Fruit fly (Drosophila melanogaster) whole organism, embryonic: ENCODE data around the gene Cyp310a1.

ENCODE experiments used
- ATbp ChIP-seq: fragments of 200-800 bp; sonication (Bioruptor generic); optimal IDR thresholded peaks from 2 replicates; lab custom pipeline; 2017; ENCODE audit warnings: missing biosample characterization, mild to moderate bottlenecking, missing genetic modification characterization, missing genetic modification reagents
- Atf3 ChIP-seq: fragments of 200-800 bp; sonication (Bioruptor generic); optimal IDR thresholded peaks from 3 replicates; lab custom pipeline; 2016; ENCODE audit warnings: missing biosample characterization, missing genetic modification characterization
- Bdp1 ChIP-seq: fragments of 200-800 bp; sonication (Bioruptor generic); optimal IDR thresholded peaks from 3 replicates; lab custom pipeline; 2016; ENCODE audit warnings: missing biosample characterization, missing genetic modification characterization
- CG10209 ChIP-seq: fragments of 200-800 bp; sonication (Bioruptor generic); optimal IDR thresholded peaks from 3 replicates; lab custom pipeline; 2017; ENCODE audit warnings: missing biosample characterization, mild to moderate bottlenecking, missing genetic modification characterization, missing genetic modification reagents
- CG10979 ChIP-seq: fragments of 200-800 bp; sonication (Bioruptor generic); optimal IDR thresholded peaks from 2 replicates; lab custom pipeline; 2018; ENCODE audit warnings: missing biosample characterization, mild to moderate bottlenecking, missing genetic modification characterization, moderate library complexity
- CG11504 ChIP-seq: fragments of 200-800 bp; sonication (Bioruptor generic); optimal IDR thresholded peaks from 3 replicates; lab custom pipeline; 2019; ENCODE audit warnings: missing biosample characterization, mild to moderate bottlenecking, missing genetic modification characterization, moderate library complexity
- CG11695 ChIP-seq: fragments of 200-800 bp; sonication (Bioruptor generic); IDR thresholded peaks from 3 replicates; pipeline ENCODE4 v1.3.6; 2022; ENCODE audit warnings: missing biosample characterization, missing genetic modification characterization
- CG1233 ChIP-seq: fragments of 200-800 bp; sonication (Bioruptor generic); optimal IDR thresholded peaks from 4 replicates; lab custom pipeline; 2018; ENCODE audit warnings: missing biosample characterization, mild to moderate bottlenecking, missing genetic modification characterization
- CG14710 ChIP-seq: fragments of 200-800 bp; sonication (Bioruptor generic); optimal IDR thresholded peaks from 3 replicates; lab custom pipeline; 2019; ENCODE audit warnings: missing biosample characterization, mild to moderate bottlenecking, missing genetic modification characterization, moderate library complexity
- CG17328 ChIP-seq: fragments of 200-800 bp; sonication (Bioruptor generic); IDR thresholded peaks from 2 replicates; pipeline ENCODE4 v1.3.6; 2022; ENCODE audit warnings: missing biosample characterization, missing genetic modification characterization
- CG18011 ChIP-seq: fragments of 200-800 bp; sonication (Bioruptor generic); optimal IDR thresholded peaks from 2 replicates; lab custom pipeline; 2017; ENCODE audit warnings: missing biosample characterization, missing genetic modification characterization, mild to moderate bottlenecking, moderate library complexity, missing genotype
- CG30020 ChIP-seq: fragments of 200-800 bp; optimal IDR thresholded peaks from 2 replicates; lab custom pipeline; 2019; ENCODE audit warnings: missing biosample characterization, mild to moderate bottlenecking, missing genetic modification characterization, moderate library complexity
- CG3281 ChIP-seq: fragments of 200-800 bp; sonication (Bioruptor generic); optimal IDR thresholded peaks from 3 replicates; lab custom pipeline; 2017; ENCODE audit warnings: missing biosample characterization, mild to moderate bottlenecking, missing genetic modification characterization
- CG33213 ChIP-seq: fragments of 200-800 bp; sonication (Bioruptor generic); optimal IDR thresholded peaks from 3 replicates; lab custom pipeline; 2016; ENCODE audit warnings: missing biosample characterization, missing genetic modification characterization
- CG3847 ChIP-seq: fragments of 200-800 bp; sonication (Bioruptor generic); IDR thresholded peaks from 2 replicates; pipeline ENCODE4 v1.3.6; 2022; ENCODE audit warnings: missing biosample characterization, missing genetic modification characterization
- CG42726 ChIP-seq: fragments of 200-800 bp; sonication (Bioruptor generic); IDR thresholded peaks from 2 replicates; pipeline ENCODE4 v1.3.6; 2022; ENCODE audit warnings: missing biosample characterization, missing genetic modification characterization; ENCODE audit not compliant: partially characterized antibody
- CG4282 ChIP-seq: fragments of 200-800 bp; sonication (Bioruptor generic); optimal IDR thresholded peaks from 2 replicates; lab custom pipeline; 2016; ENCODE audit warnings: missing biosample characterization, missing genetic modification characterization
- CG5180 ChIP-seq: fragments of 200-800 bp; sonication (Bioruptor generic); optimal IDR thresholded peaks from 3 replicates; lab custom pipeline; 2017; ENCODE audit warnings: missing biosample characterization, missing genetic modification characterization, mild to moderate bottlenecking, moderate library complexity, missing genetic modification reagents
- CG6175 ChIP-seq: fragments of 200-800 bp; sonication (Bioruptor generic); IDR thresholded peaks from 3 replicates; pipeline ENCODE4 v1.3.6; 2022; ENCODE audit warnings: missing biosample characterization, missing genetic modification characterization
- CG6654 ChIP-seq: fragments of 200-800 bp; sonication (Bioruptor generic); optimal IDR thresholded peaks from 2 replicates; lab custom pipeline; 2017; ENCODE audit warnings: missing biosample characterization, mild to moderate bottlenecking, missing genetic modification characterization
- CG6854 ChIP-seq: fragments of 200-800 bp; sonication (Bioruptor generic); optimal IDR thresholded peaks from 3 replicates; lab custom pipeline; 2017; ENCODE audit warnings: missing biosample characterization, mild to moderate bottlenecking, missing genetic modification characterization
- CG7745 ChIP-seq: fragments of 200-800 bp; sonication (Bioruptor generic); optimal IDR thresholded peaks from 2 replicates; lab custom pipeline; 2018; ENCODE audit warnings: missing biosample characterization, mild to moderate bottlenecking, missing genetic modification characterization, moderate library complexity
- CG7839 ChIP-seq: fragments of 200-800 bp; sonication (Bioruptor generic); optimal IDR thresholded peaks from 3 replicates; lab custom pipeline; 2018; ENCODE audit warnings: missing biosample characterization, mild to moderate bottlenecking, missing genetic modification characterization, moderate library complexity
- CG7928 ChIP-seq: fragments of 200-800 bp; sonication (Bioruptor generic); optimal IDR thresholded peaks from 2 replicates; lab custom pipeline; 2017; ENCODE audit warnings: missing biosample characterization, mild to moderate bottlenecking, missing genetic modification characterization
- CG8089 ChIP-seq: fragments of 200-800 bp; sonication (Bioruptor generic); optimal IDR thresholded peaks from 3 replicates; lab custom pipeline; 2016; ENCODE audit warnings: missing biosample characterization, missing genetic modification characterization
- CG8924 ChIP-seq: fragments of 200-800 bp; optimal IDR thresholded peaks from 3 replicates; lab custom pipeline; 2019; ENCODE audit warnings: missing biosample characterization, mild to moderate bottlenecking, missing genetic modification characterization, moderate library complexity
- CrebB ChIP-seq: fragments of 200-800 bp; sonication (Bioruptor generic); optimal IDR thresholded peaks from 3 replicates; lab custom pipeline; 2018; ENCODE audit warnings: missing biosample characterization, mild to moderate bottlenecking, missing genetic modification characterization
- Doc2 ChIP-seq: fragments of 200-800 bp; sonication (Bioruptor generic); IDR thresholded peaks from 2 replicates; pipeline ENCODE4 v1.3.6; 2022; ENCODE audit warnings: missing biosample characterization, missing genetic modification characterization
- HLH4C ChIP-seq: fragments of 200-800 bp; sonication (Bioruptor generic); IDR thresholded peaks from 3 replicates; pipeline ENCODE4 v1.3.6; 2022; ENCODE audit warnings: missing biosample characterization, missing genetic modification characterization; ENCODE audit not compliant: partially characterized antibody
- HLH54F ChIP-seq: fragments of 200-800 bp; sonication (Bioruptor generic); optimal IDR thresholded peaks from 3 replicates; lab custom pipeline; 2016; ENCODE audit warnings: missing biosample characterization, missing genetic modification characterization
- Hand ChIP-seq: fragments of 200-800 bp; sonication (Bioruptor generic); optimal IDR thresholded peaks from 2 replicates; lab custom pipeline; 2017; ENCODE audit warnings: mild to moderate bottlenecking, missing biosample characterization, missing genetic modification reagents, missing genetic modification characterization
- Lpt ChIP-seq: fragments of >200 bp; optimal IDR thresholded peaks from 2 replicates; lab custom pipeline; 2018; ENCODE audit warnings: missing biosample characterization, missing genetic modification characterization
- Mrtf ChIP-seq: fragments of 200-800 bp; sonication (Bioruptor generic); IDR thresholded peaks from 3 replicates; pipeline ENCODE4 v1.3.6; 2022; ENCODE audit warnings: missing biosample characterization, missing genetic modification characterization
- Sry-β ChIP-seq: fragments of 200-800 bp; sonication (Bioruptor generic); optimal IDR thresholded peaks from 2 replicates; lab custom pipeline; 2018; ENCODE audit warnings: missing biosample characterization, mild to moderate bottlenecking, missing genetic modification characterization, moderate library complexity
- Sry-δ ChIP-seq: fragments of 200-800 bp; sonication (Bioruptor generic); optimal IDR thresholded peaks from 2 replicates; lab custom pipeline; 2016; ENCODE audit warnings: missing biosample characterization, missing genetic modification characterization
- abd-A ChIP-seq: fragments of 200-800 bp; sonication (Bioruptor generic); optimal IDR thresholded peaks from 3 replicates; lab custom pipeline; 2019; ENCODE audit warnings: missing biosample characterization, mild to moderate bottlenecking, missing genetic modification characterization, moderate library complexity
- aop ChIP-seq: fragments of 200-800 bp; sonication (Bioruptor generic); IDR thresholded peaks from 2 replicates; pipeline ENCODE4 v1.3.6; 2022; ENCODE audit warnings: missing biosample characterization, missing genetic modification characterization
- cas ChIP-seq: fragments of 200-800 bp; sonication (Bioruptor generic); IDR thresholded peaks from 2 replicates; pipeline ENCODE4 v1.3.6; 2022; ENCODE audit warnings: missing biosample characterization, missing genetic modification characterization
- ewg ChIP-seq: fragments of 200-800 bp; sonication (Bioruptor generic); optimal IDR thresholded peaks from 3 replicates; lab custom pipeline; 2017; ENCODE audit warnings: mild to moderate bottlenecking, missing biosample characterization, missing genetic modification reagents, missing genetic modification characterization
- fd102C ChIP-seq: fragments of 200-800 bp; sonication (Bioruptor generic); optimal IDR thresholded peaks from 2 replicates; lab custom pipeline; 2018; ENCODE audit warnings: missing biosample characterization, mild to moderate bottlenecking, missing genetic modification characterization, moderate library complexity
- fd64A ChIP-seq: fragments of 200-800 bp; sonication (Bioruptor generic); optimal IDR thresholded peaks from 3 replicates; lab custom pipeline; 2018; ENCODE audit warnings: missing biosample characterization, mild to moderate bottlenecking, missing genetic modification characterization
- fu2 ChIP-seq: fragments of 200-800 bp; sonication (Bioruptor generic); optimal IDR thresholded peaks from 2 replicates; lab custom pipeline; 2016; ENCODE audit warnings: missing biosample characterization, missing genetic modification characterization
- gro ChIP-seq: fragments of 200-800 bp; sonication (Bioruptor generic); optimal IDR thresholded peaks from 2 replicates; lab custom pipeline; 2016; ENCODE audit warnings: missing biosample characterization, missing genetic modification characterization
- hth ChIP-seq: fragments of >200 bp; optimal IDR thresholded peaks from 2 replicates; lab custom pipeline; 2017; ENCODE audit warnings: inconsistent platforms
- lab ChIP-seq: fragments of 200-800 bp; sonication (Bioruptor generic); optimal IDR thresholded peaks from 3 replicates; lab custom pipeline; 2017; ENCODE audit warnings: missing biosample characterization, missing genetic modification characterization, mild to moderate bottlenecking, moderate library complexity, missing genetic modification reagents
- nerfin-1 ChIP-seq: fragments of 200-800 bp; sonication (Bioruptor generic); optimal IDR thresholded peaks from 3 replicates; lab custom pipeline; 2019; ENCODE audit warnings: missing biosample characterization, mild to moderate bottlenecking, missing genetic modification characterization, moderate library complexity
- pita ChIP-seq: fragments of 200-800 bp; sonication (Bioruptor generic); optimal IDR thresholded peaks from 2 replicates; lab custom pipeline; 2017; ENCODE audit warnings: missing biosample characterization, mild to moderate bottlenecking, missing genetic modification characterization
- scrt ChIP-seq: fragments of 200-800 bp; sonication (Bioruptor generic); optimal IDR thresholded peaks from 2 replicates; lab custom pipeline; 2018; ENCODE audit warnings: missing biosample characterization, mild to moderate bottlenecking, missing genetic modification characterization, moderate library complexity
- wek ChIP-seq: fragments of 200-800 bp; sonication (Bioruptor generic); optimal IDR thresholded peaks from 3 replicates; lab custom pipeline; 2018; ENCODE audit warnings: missing biosample characterization, mild to moderate bottlenecking, missing genetic modification characterization, moderate library complexity
- yki ChIP-seq: fragments of >200 bp; optimal IDR thresholded peaks from 3 replicates; lab custom pipeline; 2018
- zfh1 ChIP-seq: fragments of 200-800 bp; sonication (Bioruptor generic); IDR thresholded peaks from 3 replicates; pipeline ENCODE4 v1.3.6; 2022; ENCODE audit warnings: missing biosample characterization, missing genetic modification characterization

Cyp310a1 gene

DNA sequence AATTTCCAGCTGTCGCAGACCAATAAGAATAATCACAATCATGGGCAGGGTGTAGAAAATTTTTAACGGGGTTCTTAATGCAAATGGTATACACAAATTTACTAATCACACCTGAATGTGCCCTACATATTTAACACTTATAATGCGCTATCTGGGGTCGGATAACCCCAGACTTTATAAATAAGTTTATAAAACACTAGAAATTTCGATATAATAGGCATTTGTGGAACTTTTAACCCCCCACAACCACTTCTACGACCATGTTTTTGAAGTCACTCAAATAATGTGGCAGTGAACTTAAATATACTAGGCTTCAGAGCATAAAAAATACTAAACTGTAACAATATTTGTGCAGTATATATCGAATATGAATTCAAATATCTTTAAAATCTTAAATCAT, 47.8 kb downstream of the Cyp310a1 start, which contains the start of gene CG10413 (continued):
- TF ChIP-seq CG8924 (tag; lab: Kevin White, UChicago): peak; percentile 98
- TF ChIP-seq Lpt: no peak
- TF ChIP-seq aop (GFP tag; lab: Robert Waterston, UW): peak; percentile 82
- TF ChIP-seq Sry-β (GFP tag; lab: Kevin White, UChicago): peak; percentile 61
- TF ChIP-seq CG3847 (GFP tag; lab: Robert Waterston, UW): peak; percentile 98
- TF ChIP-seq CG7928 (GFP tag; lab: Kevin White, UChicago): peak; percentile 82
- peak; percentile 96 for TF ChIP-seq CG10979 (tag; lab: Kevin White, UChicago)
- TF ChIP-seq HLH4C (GFP tag; lab: Robert Waterston, UW): no peak
- peak; percentile 89 for TF ChIP-seq CG18011 (GFP tag; lab: Kevin White, UChicago)
- TF ChIP-seq fu2: peak; percentile 98
- peak; percentile 96 for TF ChIP-seq CrebB (tag; lab: Kevin White, UChicago)
- no peak for TF ChIP-seq yki (lab: Kevin White, UChicago)
- TF ChIP-seq CG11504: peak; percentile 97
- TF ChIP-seq CG33213 (GFP tag; lab: Kevin White, UChicago): peak; percentile 98
- peak; percentile 92 for TF ChIP-seq fd64A
- peak; percentile 94 for TF ChIP-seq CG6854 (GFP tag; lab: Kevin White, UChicago)
- peak; percentile 79 for TF ChIP-seq fd102C (GFP tag; lab: Kevin White, UChicago)
- peak; percentile 97 for TF ChIP-seq ATbp (GFP tag; lab: Kevin White, UChicago)
- TF ChIP-seq CG30020 (tag; lab: Kevin White, UChicago): peak; percentile 89
- TF ChIP-seq pita (GFP tag; lab: Kevin White, UChicago): no peak
- TF ChIP-seq CG11695 (GFP tag; lab: Robert Waterston, UW): peak; percentile 98
- peak; percentile 97 for TF ChIP-seq Hand (GFP tag; lab: Kevin White, UChicago)
- TF ChIP-seq Doc2 (GFP tag; lab: Robert Waterston, UW): peak; percentile 91
- TF ChIP-seq scrt (GFP tag; lab: Kevin White, UChicago): peak; percentile 94
- TF ChIP-seq ewg (GFP tag; lab: Kevin White, UChicago): peak; percentile 94
- TF ChIP-seq Mrtf (GFP tag; lab: Robert Waterston, UW): peak; percentile 98
- peak; percentile 94 for TF ChIP-seq CG4282 (GFP tag; lab: Kevin White, UChicago)
- TF ChIP-seq CG8089 (GFP tag; lab: Kevin White, UChicago): peak; percentile 96
- peak; percentile 89 for TF ChIP-seq CG6654 (GFP tag; lab: Kevin White, UChicago)
- peak; percentile 75 for TF ChIP-seq CG7745
- TF ChIP-seq cas (GFP tag; lab: Robert Waterston, UW): peak; percentile 94
- TF ChIP-seq CG5180: peak; percentile 90
- peak; percentile 96 for TF ChIP-seq CG17328
- peak; percentile 98 for TF ChIP-seq CG7839 (tag; lab: Kevin White, UChicago)
- TF ChIP-seq CG14710: peak; percentile 97
- peak; percentile 98 for TF ChIP-seq CG3281 (GFP tag; lab: Kevin White, UChicago)
- peak; percentile 98 for TF ChIP-seq gro
- peak; percentile 96 for TF ChIP-seq nerfin-1 (tag; lab: Kevin White, UChicago)
- TF ChIP-seq CG10209 (GFP tag; lab: Kevin White, UChicago): peak; percentile 98
- peak; percentile 97 for TF ChIP-seq zfh1 (GFP tag; lab: Robert Waterston, UW)
- TF ChIP-seq lab (GFP tag; lab: Kevin White, UChicago): peak; percentile 99
- peak; percentile 93 for TF ChIP-seq Bdp1
- no peak for TF ChIP-seq abd-A (tag; lab: Kevin White, UChicago)
- TF ChIP-seq CG1233 (GFP tag; lab: Kevin White, UChicago): peak; percentile 98
- TF ChIP-seq CG6175 (GFP tag; lab: Robert Waterston, UW): peak; percentile 96
- peak; percentile 93 for TF ChIP-seq wek (GFP tag; lab: Kevin White, UChicago)
- TF ChIP-seq hth (lab: Kevin White, UChicago): no peak
- TF ChIP-seq Atf3: peak; percentile 97
- TF ChIP-seq HLH54F: peak; percentile 98
- TF ChIP-seq CG42726 (GFP tag; lab: Robert Waterston, UW): no peak
- TF ChIP-seq Sry-δ: peak; percentile 72
